Worm (Caenorhabditis elegans): ENCODE results near the gene ceh-32.

DNA sequence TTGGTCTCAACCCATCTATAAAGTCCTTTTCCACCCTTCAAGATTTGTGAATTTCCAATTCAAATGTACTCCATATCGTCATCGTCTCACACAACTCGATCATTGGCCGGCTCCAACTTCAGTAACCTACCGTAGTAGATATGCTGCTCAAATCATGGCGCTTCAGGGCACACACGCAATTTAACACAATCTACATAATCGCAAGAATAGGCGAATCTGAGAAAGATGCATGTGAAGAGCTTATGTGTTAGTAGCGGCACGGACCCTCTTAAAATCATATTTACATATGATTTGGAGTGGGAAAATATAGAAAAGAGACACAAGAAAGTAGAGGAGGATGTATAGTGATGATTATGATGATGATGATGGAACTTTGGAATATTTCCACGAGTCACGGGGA is 6.6 kb upstream of the ceh-32 start:
- TF ChIP-seq ZK546.5 (tag; optimal IDR thresholded peaks at IDR 0.05) (no peak), unc-55 (GFP tag; optimal IDR thresholded peaks at IDR 0.05) (no peak), mdl-1 (tag; optimal IDR thresholded peaks at IDR 0.05) (no peak), unc-39 (tag; optimal IDR thresholded peaks at IDR 0.05) (no peak), lsy-2 (tag; optimal IDR thresholded peaks at IDR 0.05) (no peak), peb-1 (tag; optimal IDR thresholded peaks at IDR 0.05) (no peak), crh-2 (tag; optimal IDR thresholded peaks at IDR 0.05) (no peak), ceh-16 (tag; optimal IDR thresholded peaks at IDR 0.05) (no peak), egl-27 (tag; optimal IDR thresholded peaks at IDR 0.05) (no peak), lin-39 (tag; optimal IDR thresholded peaks at IDR 0.05) (no peak), F13H6.1 (tag; optimal IDR thresholded peaks at IDR 0.05) (no peak), fos-1 (tag; optimal IDR thresholded peaks at IDR 0.05) (no peak), nhr-77 (tag; optimal IDR thresholded peaks at IDR 0.05) (no peak), ama-1 (optimal IDR thresholded peaks at IDR 0.05) (no peak)
